Fruit fly (Drosophila melanogaster): ENCODE measurements around the gene abs.

DNA sequence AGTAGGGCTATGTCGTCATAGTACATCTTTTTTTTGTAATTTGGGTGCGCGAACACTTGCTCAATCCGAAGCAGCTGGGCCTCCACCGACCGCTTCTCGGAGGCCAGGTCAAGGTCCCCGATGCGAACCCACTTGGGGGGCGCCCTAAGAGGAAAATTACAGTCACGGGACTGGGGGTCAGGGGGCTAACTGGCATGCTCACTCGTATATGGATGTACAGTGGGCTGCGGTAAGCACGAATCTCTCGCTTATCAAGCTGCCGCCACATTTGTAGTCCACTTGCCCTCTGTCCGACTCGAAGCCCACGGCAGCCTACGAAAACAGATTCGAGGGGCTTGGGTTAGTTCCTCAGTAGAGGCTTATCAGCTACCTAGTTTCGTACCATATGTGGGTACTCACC lies 8.9 kb downstream of the abs start:
- no peak for TF ChIP-seq usp (GFP tag; optimal IDR thresholded peaks at IDR 0.05)
- TF ChIP-seq pan (optimal IDR thresholded peaks at IDR 0.05): no peak
- no peak for TF ChIP-seq fru (GFP tag; optimal IDR thresholded peaks at IDR 0.05)
- no peak for TF ChIP-seq Dif (GFP tag; optimal IDR thresholded peaks at IDR 0.05; ENCODE audit: partially characterized antibody)
- TF ChIP-seq Hr78 (GFP tag; optimal IDR thresholded peaks at IDR 0.05): no peak
- TF ChIP-seq Dfd (GFP tag; optimal IDR thresholded peaks at IDR 0.05): no peak
- TF ChIP-seq sage (GFP tag; optimal IDR thresholded peaks at IDR 0.05): no peak
- TF ChIP-seq dl (GFP tag; optimal IDR thresholded peaks at IDR 0.05; ENCODE audit: insufficient read depth in 1 of 2, partially characterized antibody in 2 of 2): no peak
- TF ChIP-seq h (GFP tag; optimal IDR thresholded peaks at IDR 0.05): no peak
